Worm (Caenorhabditis elegans) whole organism, mixed stage, embryonic: ENCODE results near the gene egl-13.
A peak's percentile ranks its signal among the peaks of the same experiment; 100 is the strongest.

Source experiments
- blmp-1 ChIP-seq: fragments of 150-350 bp; optimal IDR thresholded peaks from 2 replicates; lab custom pipeline; 2014; ENCODE audit warnings: missing biosample characterization, missing genetic modification characterization
- ceh-43 ChIP-seq: fragments of 200-800 bp; sonication (Bioruptor generic); optimal IDR thresholded peaks from 2 replicates; lab custom pipeline; 2018; ENCODE audit warnings: mild to moderate bottlenecking, missing genetic modification characterization, moderate library complexity, missing compliant biosample characterization
- ces-1 ChIP-seq: fragments of 150-350 bp; optimal IDR thresholded peaks from 2 replicates; lab custom pipeline; 2014; ENCODE audit warnings: missing biosample characterization, missing genetic modification reagents, missing genetic modification characterization
- hlh-1 ChIP-seq: fragments of 150-350 bp; optimal IDR thresholded peaks from 2 replicates; lab custom pipeline; 2014; ENCODE audit warnings: missing biosample characterization, missing genetic modification reagents, missing genetic modification characterization
- mep-1 ChIP-seq: fragments of 150-350 bp; optimal IDR thresholded peaks from 2 replicates; lab custom pipeline; 2017; ENCODE audit warnings: missing biosample characterization, missing genetic modification reagents, missing genetic modification characterization, inconsistent platforms
- nhr-12 ChIP-seq: fragments of 150-350 bp; optimal IDR thresholded peaks from 2 replicates; lab custom pipeline; 2014; ENCODE audit warnings: missing biosample characterization, missing genetic modification characterization
- nhr-237 ChIP-seq: fragments of 150-350 bp; optimal IDR thresholded peaks from 2 replicates; lab custom pipeline; 2014; ENCODE audit warnings: missing biosample characterization, missing genetic modification characterization
- nhr-28 ChIP-seq: fragments of 150-350 bp; optimal IDR thresholded peaks from 2 replicates; lab custom pipeline; 2014; ENCODE audit warnings: missing biosample characterization, missing genetic modification characterization
- nhr-76 ChIP-seq: sonication (generic microtip); optimal IDR thresholded peaks from 2 replicates; lab custom pipeline; 2017; ENCODE audit warnings: missing biosample characterization, missing genetic modification characterization
- pha-4 ChIP-seq: fragments of 150-350 bp; optimal IDR thresholded peaks from 2 replicates; lab custom pipeline; 2018; ENCODE audit warnings: missing biosample characterization, missing genetic modification reagents, missing genetic modification characterization
- snpc-4 ChIP-seq: fragments of 150-350 bp; optimal IDR thresholded peaks from 2 replicates; lab custom pipeline; 2014; ENCODE audit warnings: missing biosample characterization, missing genetic modification characterization
- tbx-8 ChIP-seq: fragments of 200-800 bp; sonication (Bioruptor generic); optimal IDR thresholded peaks from 2 replicates; lab custom pipeline; 2018; ENCODE audit warnings: mild to moderate bottlenecking, missing genetic modification characterization, moderate library complexity, missing compliant biosample characterization
- unc-62 ChIP-seq: fragments of 150-350 bp; optimal IDR thresholded peaks from 2 replicates; lab custom pipeline; 2014; ENCODE audit warnings: missing biosample characterization, missing genetic modification reagents, missing genetic modification characterization
- zip-8 ChIP-seq: fragments of 150-350 bp; optimal IDR thresholded peaks from 2 replicates; lab custom pipeline; 2014; ENCODE audit warnings: missing biosample characterization, missing genetic modification characterization

ce11 chrX:5686065-5686464 lies 22.4 kb downstream of the egl-13 start, which contains the start of gene set-20:
- TF ChIP-seq nhr-76 (tag; lab: Kevin White, UChicago), result no peak
- TF ChIP-seq ces-1 (GFP tag; lab: Kevin White, UChicago), result peak; percentile 85
- peak; percentile 17 for TF ChIP-seq pha-4 (tag; lab: Kevin White, UChicago)
- no peak for TF ChIP-seq tbx-8 (GFP tag; lab: Kevin White, UChicago)
- TF ChIP-seq nhr-237 (tag; lab: Kevin White, UChicago), result no peak
- peak; percentile 39 for TF ChIP-seq hlh-1
- TF ChIP-seq nhr-12, result no peak
- TF ChIP-seq zip-8, result no peak
- no peak for TF ChIP-seq blmp-1
- no peak for TF ChIP-seq snpc-4
- TF ChIP-seq nhr-28, result no peak
- TF ChIP-seq unc-62 (GFP tag; lab: Kevin White, UChicago), result peak; percentile 83
- TF ChIP-seq ceh-43 (GFP tag; lab: Kevin White, UChicago), result no peak
- peak; percentile 75 for TF ChIP-seq mep-1 (tag; lab: Kevin White, UChicago)
